Worm (Caenorhabditis elegans) whole organism, early embryonic: ENCODE results near the gene math-14.

ENCODE experiments used
- B0310.2 ChIP-seq: sonication (generic microtip); optimal IDR thresholded peaks from 2 replicates; lab custom pipeline; 2016; ENCODE audit warnings: mild to moderate bottlenecking, missing genetic modification characterization, missing compliant biosample characterization
- F13C5.2 ChIP-seq: sonication (generic microtip); optimal IDR thresholded peaks from 2 replicates; lab custom pipeline; 2017; ENCODE audit warnings: mild to moderate bottlenecking, missing genetic modification characterization, inconsistent platforms, missing compliant biosample characterization
- aly-1 ChIP-seq: sonication (generic microtip); optimal IDR thresholded peaks from 2 replicates; lab custom pipeline; 2016; ENCODE audit warnings: missing genetic modification characterization, missing compliant biosample characterization
- ama-1 ChIP-seq: fragments of 150-350 bp; optimal IDR thresholded peaks from 2 replicates; lab custom pipeline; 2014
- ceh-13 ChIP-seq: fragments of 200-800 bp; sonication (Bioruptor generic); optimal IDR thresholded peaks from 2 replicates; lab custom pipeline; 2018; ENCODE audit warnings: mild to moderate bottlenecking, missing genetic modification characterization, missing compliant biosample characterization
- ceh-36 ChIP-seq: sonication (generic microtip); optimal IDR thresholded peaks from 2 replicates; lab custom pipeline; 2016; ENCODE audit warnings: missing genetic modification characterization, inconsistent platforms, missing compliant biosample characterization
- ets-7 ChIP-seq: sonication (generic microtip); optimal IDR thresholded peaks from 2 replicates; lab custom pipeline; 2016; ENCODE audit warnings: missing genotype, missing genetic modification characterization, missing compliant biosample characterization
- flt-1 ChIP-seq: fragments of 200-800 bp; sonication (Bioruptor generic); IDR thresholded peaks from 2 replicates; pipeline ENCODE4 v1.3.6; 2022; ENCODE audit warnings: missing genetic modification characterization, missing compliant biosample characterization
- hmbx-1 ChIP-seq: sonication (generic microtip); optimal IDR thresholded peaks from 2 replicates; lab custom pipeline; 2016; ENCODE audit warnings: mild to moderate bottlenecking, missing genetic modification characterization, missing compliant biosample characterization
- hmg-4 ChIP-seq: fragments of 200-800 bp; sonication (Bioruptor generic); optimal IDR thresholded peaks from 2 replicates; lab custom pipeline; 2018; ENCODE audit warnings: mild to moderate bottlenecking, missing genetic modification characterization, missing compliant biosample characterization
- pes-1 ChIP-seq: fragments of 200-800 bp; sonication (Bioruptor generic); IDR thresholded peaks from 2 replicates; pipeline ENCODE4 v1.3.6; 2022; ENCODE audit warnings: missing genetic modification reagents, missing genetic modification characterization, missing compliant biosample characterization
- scrt-1 ChIP-seq: fragments of 200-800 bp; sonication (Bioruptor generic); IDR thresholded peaks from 2 replicates; pipeline ENCODE4 v1.3.6; 2022; ENCODE audit warnings: missing genetic modification characterization, missing compliant biosample characterization
- sea-1 ChIP-seq: fragments of 200-800 bp; sonication (Bioruptor generic); conservative IDR thresholded peaks from 2 replicates; pipeline ENCODE4 v1.3.6; 2022; ENCODE audit warnings: missing genetic modification characterization, missing compliant biosample characterization
- tbx-11 ChIP-seq: fragments of 200-800 bp; sonication (Bioruptor generic); IDR thresholded peaks from 2 replicates; pipeline ENCODE4 v1.3.6; 2022; ENCODE audit warnings: missing genetic modification characterization, missing compliant biosample characterization
- tbx-37 ChIP-seq: fragments of 200-800 bp; sonication (Bioruptor generic); conservative IDR thresholded peaks from 2 replicates; pipeline ENCODE4 v1.3.6; 2022; ENCODE audit warnings: missing genetic modification reagents, missing genetic modification characterization, missing compliant biosample characterization
- tra-4 ChIP-seq: sonication (generic microtip); optimal IDR thresholded peaks from 2 replicates; lab custom pipeline; 2017; ENCODE audit warnings: missing genetic modification characterization, missing compliant biosample characterization

The math-14 gene

DNA sequence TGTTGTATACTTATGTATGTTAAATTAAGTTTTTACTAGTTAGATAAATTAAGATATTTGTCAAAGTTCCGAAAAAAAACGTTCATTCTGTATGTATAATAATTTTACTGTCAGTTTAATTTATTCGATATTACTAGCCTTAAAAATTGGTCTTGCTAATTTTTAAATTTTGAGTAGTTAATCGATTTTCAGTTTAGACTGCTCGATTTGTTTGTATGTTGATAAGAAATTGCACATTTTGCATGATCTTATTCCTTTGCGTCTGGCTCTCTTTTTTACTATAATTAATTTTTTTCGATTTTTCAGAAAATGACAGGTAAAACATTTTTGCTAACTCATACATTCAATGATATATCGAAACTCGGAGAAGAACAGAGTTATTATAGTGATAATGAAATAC is 30.7 kb downstream of the math-14 start, which contains the start of gene math-24:
math-24 (plus strand) TSS at position 301 of the 400 bp plus-strand sequence.
- no peak for TF ChIP-seq ets-7 (tag; lab: Kevin White, UChicago)
- TF ChIP-seq ceh-36 (tag; lab: Kevin White, UChicago) = no peak
- no peak for TF ChIP-seq hmg-4 (GFP tag; lab: Kevin White, UChicago)
- no peak for TF ChIP-seq ama-1 (lab: Kevin White, UChicago)

ce11 chrII:1901981-1902380 is 32.8 kb downstream of the math-14 start, which contains the start of gene math-23:
TSS of gene math-23 (plus strand) at chrII:1902281.
- TF ChIP-seq ceh-36 (tag; lab: Kevin White, UChicago) (no peak), tbx-37 (GFP tag; lab: Robert Waterston, UW) (no peak), aly-1 (tag; lab: Kevin White, UChicago) (no peak), tbx-11 (GFP tag; lab: Robert Waterston, UW) (no peak)

ce11 chrII:1905104-1905503 is 35.9 kb downstream of the math-14 start, which contains the start of gene math-22:
TSS of gene math-22 (plus strand) at chrII:1905404.
- no peak for TF ChIP-seq ama-1 (lab: Kevin White, UChicago)
- no peak for TF ChIP-seq hmbx-1
- TF ChIP-seq ceh-36 (tag; lab: Kevin White, UChicago) = no peak
- TF ChIP-seq hmg-4 (GFP tag; lab: Kevin White, UChicago) = no peak
- no peak for TF ChIP-seq sea-1
- TF ChIP-seq scrt-1 = no peak
- no peak for TF ChIP-seq tbx-37 (GFP tag; lab: Robert Waterston, UW)
- TF ChIP-seq ets-7 (tag; lab: Kevin White, UChicago) = no peak
- TF ChIP-seq F13C5.2 (tag; lab: Kevin White, UChicago) = no peak
- no peak for TF ChIP-seq pes-1 (GFP tag; lab: Robert Waterston, UW)

- TF ChIP-seq tbx-37 (GFP tag; lab: Robert Waterston, UW) (no peak), tbx-11 (GFP tag; lab: Robert Waterston, UW) (no peak), ceh-13 (GFP tag; lab: Kevin White, UChicago) (no peak)
These were observed 43.5 kb downstream of the math-14 start, which contains the start of gene math-31 for ce11 chrII:1912741-1913140. TSS of gene math-31 (minus strand) at chrII:1912841.

ce11 chrII:1917862-1918261 is 48.6 kb downstream of the math-14 start, which contains the start of gene bath-4:
TSS of gene bath-4 (minus strand) at chrII:1917962.
- TF ChIP-seq aly-1 (tag; lab: Kevin White, UChicago) = no peak
- TF ChIP-seq sea-1 = no peak
- TF ChIP-seq tra-4 (tag; lab: Kevin White, UChicago) = no peak
- TF ChIP-seq tbx-37 (GFP tag; lab: Robert Waterston, UW) = no peak
- no peak for TF ChIP-seq ceh-13 (GFP tag; lab: Kevin White, UChicago)
- no peak for TF ChIP-seq scrt-1
- TF ChIP-seq flt-1 (GFP tag; lab: Robert Waterston, UW) = no peak
- no peak for TF ChIP-seq ceh-36 (tag; lab: Kevin White, UChicago)
- no peak for TF ChIP-seq hmbx-1
- no peak for TF ChIP-seq B0310.2
